Fruit fly (Drosophila melanogaster) whole organism, pupa: Measurements from ENCODE around the gene CG8475.

Experiments
- CG10348 ChIP-seq: fragments of 200-800 bp; sonication (Bioruptor generic); IDR thresholded peaks from 2 replicates; pipeline ENCODE4 v1.3.6; 2022; ENCODE audit warnings: missing biosample characterization, missing genetic modification characterization
- CG12605 ChIP-seq: fragments of 200-800 bp; sonication (Bioruptor generic); IDR thresholded peaks from 2 replicates; pipeline ENCODE4 v1.3.6; 2022; ENCODE audit warnings: missing biosample characterization, missing genetic modification characterization
- CG13204 ChIP-seq: fragments of 200-800 bp; sonication (Bioruptor generic); optimal IDR thresholded peaks from 2 replicates; lab custom pipeline; 2018; ENCODE audit warnings: missing biosample characterization, mild to moderate bottlenecking, missing genetic modification characterization, moderate library complexity
- CG14655 ChIP-seq: fragments of 200-800 bp; sonication (Bioruptor generic); optimal IDR thresholded peaks from 3 replicates; lab custom pipeline; 2017; ENCODE audit warnings: mild to moderate bottlenecking, missing biosample characterization, missing genetic modification reagents, missing genetic modification characterization
- CG15710 ChIP-seq: fragments of 200-800 bp; sonication (Bioruptor generic); optimal IDR thresholded peaks from 2 replicates; lab custom pipeline; 2018; ENCODE audit warnings: missing biosample characterization, mild to moderate bottlenecking, missing genetic modification characterization, moderate library complexity
- CG17806 ChIP-seq: fragments of 200-800 bp; sonication (Bioruptor generic); optimal IDR thresholded peaks from 2 replicates; lab custom pipeline; 2018; ENCODE audit warnings: missing biosample characterization, mild to moderate bottlenecking, missing genetic modification characterization, moderate library complexity
- CG32121 ChIP-seq: fragments of 200-800 bp; sonication (Bioruptor generic); IDR thresholded peaks from 2 replicates; pipeline ENCODE4 v1.3.6; 2022; ENCODE audit warnings: missing biosample characterization, missing genetic modification characterization
- CG34367 ChIP-seq: fragments of 200-800 bp; sonication (Bioruptor generic); optimal IDR thresholded peaks from 2 replicates; lab custom pipeline; 2018; ENCODE audit warnings: missing biosample characterization, mild to moderate bottlenecking, missing genetic modification characterization
- CG4496 ChIP-seq: fragments of 200-800 bp; sonication (Bioruptor generic); IDR thresholded peaks from 3 replicates; pipeline ENCODE4 v1.3.6; 2022; ENCODE audit warnings: missing biosample characterization, missing genetic modification characterization
- CG8159 ChIP-seq: fragments of 200-800 bp; sonication (Bioruptor generic); optimal IDR thresholded peaks from 3 replicates; lab custom pipeline; 2018; ENCODE audit warnings: missing biosample characterization, mild to moderate bottlenecking, missing genetic modification characterization, moderate library complexity
- CG8301 ChIP-seq: fragments of 200-800 bp; sonication (Bioruptor generic); optimal IDR thresholded peaks from 2 replicates; lab custom pipeline; 2018; ENCODE audit warnings: missing biosample characterization, mild to moderate bottlenecking, missing genetic modification characterization
- CG9948 ChIP-seq: fragments of 200-800 bp; sonication (Bioruptor generic); optimal IDR thresholded peaks from 2 replicates; lab custom pipeline; 2018; ENCODE audit warnings: missing biosample characterization, mild to moderate bottlenecking, missing genetic modification characterization, moderate library complexity
- D1 ChIP-seq: fragments of 200-800 bp; sonication (Bioruptor generic); optimal IDR thresholded peaks from 2 replicates; lab custom pipeline; 2018; ENCODE audit warnings: missing biosample characterization, mild to moderate bottlenecking, missing genetic modification characterization, moderate library complexity
- EcR ChIP-seq: fragments of 200-800 bp; sonication (Bioruptor generic); optimal IDR thresholded peaks from 3 replicates; lab custom pipeline; 2019; ENCODE audit warnings: missing biosample characterization, missing genetic modification characterization, mild to moderate bottlenecking, moderate library complexity, missing genetic modification reagents
- Ets98B ChIP-seq: fragments of 200-800 bp; sonication (Bioruptor generic); IDR thresholded peaks from 2 replicates; pipeline ENCODE4 v1.3.6; 2022; ENCODE audit warnings: missing biosample characterization, missing genetic modification characterization
- Pif1A ChIP-seq: fragments of 200-800 bp; sonication (Bioruptor generic); optimal IDR thresholded peaks from 3 replicates; lab custom pipeline; 2016; ENCODE audit warnings: missing biosample characterization, missing genetic modification characterization
- Pif1B ChIP-seq: fragments of 200-800 bp; sonication (Bioruptor generic); optimal IDR thresholded peaks from 3 replicates; lab custom pipeline; 2016; ENCODE audit warnings: missing biosample characterization, missing genetic modification characterization
- Snoo ChIP-seq: fragments of 200-800 bp; sonication (Bioruptor generic); optimal IDR thresholded peaks from 3 replicates; lab custom pipeline; 2017; ENCODE audit warnings: missing biosample characterization, mild to moderate bottlenecking, missing genetic modification characterization, inconsistent platforms
- fd96Ca ChIP-seq: fragments of 200-800 bp; sonication (Bioruptor generic); IDR thresholded peaks from 3 replicates; pipeline ENCODE4 v1.3.6; 2022; ENCODE audit warnings: missing biosample characterization, missing genetic modification characterization
- gl ChIP-seq: fragments of 200-800 bp; sonication (Bioruptor generic); optimal IDR thresholded peaks from 2 replicates; lab custom pipeline; 2018; ENCODE audit warnings: missing biosample characterization, mild to moderate bottlenecking, missing genetic modification characterization
- rn ChIP-seq: fragments of 200-800 bp; sonication (Bioruptor generic); IDR thresholded peaks from 2 replicates; pipeline ENCODE4 v1.3.6; 2022; ENCODE audit warnings: missing biosample characterization, missing genetic modification characterization

CG8475 gene

DNA sequence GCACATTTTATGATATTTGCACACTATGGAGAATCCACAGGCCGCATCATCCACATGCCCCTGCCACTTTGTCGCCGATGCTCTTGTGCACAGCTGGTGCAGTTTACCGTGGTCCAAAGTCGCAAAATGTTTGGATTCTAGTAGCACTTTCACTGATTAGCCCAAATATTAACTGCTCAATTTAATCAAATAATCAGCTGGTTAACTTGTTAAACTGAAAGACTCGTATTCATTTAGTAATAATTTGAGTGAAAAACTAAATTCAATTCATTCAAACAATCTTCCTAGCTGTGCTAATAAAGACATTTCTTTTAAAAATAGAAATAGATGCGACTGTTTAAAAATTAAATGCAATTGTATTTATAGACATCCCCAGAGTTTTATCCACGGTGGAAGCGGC is 28.6 kb downstream of the CG8475 start:
- TF ChIP-seq Pif1A: peak; percentile 12
- TF ChIP-seq CG14655 (GFP tag; lab: Kevin White, UChicago): peak; percentile 30
- peak; percentile 25 for TF ChIP-seq CG8301 (tag; lab: Kevin White, UChicago)
- no peak for TF ChIP-seq rn (GFP tag; lab: Robert Waterston, UW)

DNA sequence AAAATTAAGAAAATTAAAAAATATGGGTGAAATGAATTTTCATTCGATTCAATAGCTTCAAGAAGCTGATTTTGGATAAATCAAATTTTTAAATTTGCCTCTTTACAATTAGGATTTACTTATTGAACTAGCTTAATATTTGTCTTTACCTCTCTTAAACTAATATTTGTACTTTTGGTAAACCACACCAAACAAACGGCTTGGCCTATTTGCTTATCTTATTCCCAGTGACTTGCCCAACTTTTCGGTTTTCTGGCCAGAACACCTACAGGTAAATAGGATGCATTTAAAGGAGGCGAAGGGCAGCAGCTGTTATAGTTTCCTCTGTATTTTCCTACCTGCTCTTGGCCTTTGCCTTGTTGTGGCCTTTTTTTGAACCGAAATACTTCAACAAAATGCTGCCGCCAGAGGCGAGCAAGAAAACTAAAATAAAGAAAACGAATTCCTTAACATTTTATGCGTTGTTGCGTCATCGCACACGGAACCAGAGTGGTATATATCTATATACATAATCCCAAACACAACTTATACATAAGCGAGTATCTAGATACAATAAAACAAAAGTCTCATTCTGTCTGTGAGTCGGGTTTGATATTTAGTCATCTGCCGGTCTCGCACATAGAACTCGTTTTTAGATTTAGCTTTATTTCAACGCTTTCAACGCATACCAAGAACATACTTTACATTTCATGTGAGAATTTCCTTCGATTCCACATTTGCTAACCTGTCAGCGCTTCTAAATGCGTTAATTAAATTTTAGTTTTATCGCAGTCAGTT is 30.7 kb downstream of the CG8475 start:
- TF ChIP-seq Snoo (tag; lab: Kevin White, UChicago) (no peak), Ets98B (GFP tag; lab: Robert Waterston, UW) (no peak), CG34367 (tag; lab: Kevin White, UChicago) (no peak), Pif1B (GFP tag; lab: Kevin White, UChicago) (no peak), CG14655 (GFP tag; lab: Kevin White, UChicago) (no peak)

DNA sequence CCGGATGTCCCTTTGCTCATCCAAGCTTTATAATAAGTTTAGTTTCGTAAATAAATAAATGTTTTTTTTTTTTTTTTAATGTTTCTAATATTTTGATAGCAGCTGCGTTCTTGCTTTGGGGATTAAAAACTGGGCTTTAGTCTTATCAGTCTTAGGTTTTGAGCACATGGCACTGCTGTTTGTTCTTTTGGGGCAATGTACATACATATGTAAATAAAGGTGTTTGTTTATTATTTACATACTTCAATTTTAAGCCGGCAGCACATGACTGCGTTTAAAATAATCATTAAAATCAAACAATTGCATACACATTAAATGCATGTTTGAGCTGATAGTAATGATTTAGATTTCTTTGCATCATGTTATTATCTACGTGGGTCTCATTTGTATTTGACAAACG is 32.5 kb downstream of the CG8475 start:
- TF ChIP-seq CG8159 (tag; lab: Kevin White, UChicago): no peak
- TF ChIP-seq rn (GFP tag; lab: Robert Waterston, UW): no peak
- no peak for TF ChIP-seq CG12605 (GFP tag; lab: Robert Waterston, UW)
- TF ChIP-seq CG8301 (tag; lab: Kevin White, UChicago): no peak

DNA sequence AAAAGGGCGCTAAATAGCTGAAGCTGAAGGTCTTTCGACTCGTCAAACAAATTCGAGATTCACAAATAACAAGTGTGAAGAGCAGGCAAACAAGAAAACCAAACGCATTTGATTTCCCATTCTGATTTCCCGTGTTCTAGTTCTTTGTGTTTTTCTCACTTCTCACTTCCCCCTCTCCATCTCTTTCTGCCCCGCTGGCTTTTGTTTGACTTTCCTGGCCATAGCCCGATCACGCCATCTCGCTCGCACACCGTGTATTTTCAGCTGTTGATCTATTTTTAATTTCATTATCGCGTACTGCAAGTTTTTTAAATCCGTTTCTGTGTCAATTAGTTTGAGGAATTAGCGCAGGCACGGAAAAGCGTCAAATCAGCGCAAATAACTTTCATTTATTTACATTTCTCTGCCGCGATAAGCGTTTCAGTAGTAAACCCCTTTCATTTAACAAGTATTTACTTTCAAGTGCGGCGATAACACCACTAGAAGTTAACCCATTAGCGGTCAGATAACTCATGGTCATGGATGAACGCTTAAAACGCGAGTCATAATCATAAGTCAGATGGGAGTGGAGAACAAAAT is 33.0 kb downstream of the CG8475 start:
- TF ChIP-seq fd96Ca (GFP tag; lab: Robert Waterston, UW) (no peak), CG9948 (tag; lab: Kevin White, UChicago) (no peak), CG32121 (GFP tag; lab: Robert Waterston, UW) (no peak), Ets98B (GFP tag; lab: Robert Waterston, UW) (no peak), Snoo (tag; lab: Kevin White, UChicago) (no peak), gl (tag; lab: Kevin White, UChicago) (no peak), CG4496 (GFP tag; lab: Robert Waterston, UW) (no peak), Pif1B (GFP tag; lab: Kevin White, UChicago) (no peak), Pif1A (no peak), EcR (GFP tag; lab: Kevin White, UChicago) (no peak), CG13204 (GFP tag; lab: Kevin White, UChicago) (no peak), CG12605 (GFP tag; lab: Robert Waterston, UW) (no peak), rn (GFP tag; lab: Robert Waterston, UW) (no peak), CG8159 (tag; lab: Kevin White, UChicago) (no peak), CG14655 (GFP tag; lab: Kevin White, UChicago) (no peak), CG8301 (tag; lab: Kevin White, UChicago) (no peak), CG10348 (GFP tag; lab: Robert Waterston, UW) (no peak)

DNA sequence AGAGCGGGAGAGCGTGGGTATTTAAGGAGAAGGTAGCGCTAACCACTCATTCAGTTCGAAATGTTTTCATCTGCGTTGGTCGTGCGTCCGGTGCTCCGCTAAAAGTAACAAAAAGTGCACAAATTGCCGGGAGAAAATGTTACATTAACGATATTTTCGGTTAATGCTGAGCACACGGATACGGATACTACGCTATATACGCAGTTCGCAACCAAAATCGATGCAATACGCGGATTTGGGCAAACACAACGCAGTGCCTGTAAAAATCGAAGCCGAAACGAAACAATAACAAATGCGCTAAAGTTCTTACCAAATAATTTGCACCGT is 33.7 kb downstream of the CG8475 start, which contains the start of gene Piezo:
Gene Piezo, plus strand, starts transcription at position 49 of the 327 bp plus-strand sequence.
- TF ChIP-seq fd96Ca (GFP tag; lab: Robert Waterston, UW) (no peak), CG17806 (tag; lab: Kevin White, UChicago) (no peak), CG12605 (GFP tag; lab: Robert Waterston, UW) (no peak)

DNA sequence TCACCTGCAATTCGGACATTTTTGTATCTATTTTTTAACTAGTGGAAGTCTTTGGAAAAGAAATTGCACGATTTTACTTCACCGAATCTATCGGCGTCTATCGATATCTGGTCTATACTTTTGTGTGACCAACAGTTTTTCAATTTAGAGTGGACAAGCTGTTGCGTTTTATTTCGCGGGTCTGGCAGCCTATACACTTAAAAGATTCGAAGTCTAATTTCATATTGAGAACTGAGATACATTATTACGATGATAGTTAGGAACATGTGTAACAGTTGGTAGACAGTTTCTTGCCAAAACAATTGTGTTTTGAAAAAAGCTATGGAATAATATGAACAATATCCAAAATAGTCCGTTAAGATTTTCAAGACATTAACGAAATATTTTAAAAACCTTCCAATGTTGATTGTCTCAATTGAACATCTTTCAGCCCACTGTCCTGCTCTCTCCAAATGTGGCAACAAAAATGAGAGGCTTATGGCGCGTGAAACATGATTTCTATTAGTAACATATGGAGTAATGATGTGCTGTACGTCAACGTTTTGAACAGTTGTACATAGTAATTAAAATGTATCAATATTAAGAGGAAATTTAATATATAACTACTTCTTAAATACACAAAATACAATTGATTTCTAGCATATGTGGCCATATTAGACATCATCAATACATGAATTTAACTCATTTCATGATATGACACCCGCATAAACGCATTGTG is 34.3 kb downstream of the CG8475 start, which contains the start of gene Acbp1:
Gene Acbp1, minus strand, starts transcription at position 146 of the 718 bp plus-strand sequence.
- peak; percentile 54; the same call in 1 of the 2 replicates for TF ChIP-seq CG10348 (GFP tag; lab: Robert Waterston, UW)
- peak; percentile 56 for TF ChIP-seq rn (GFP tag; lab: Robert Waterston, UW)
- peak; percentile 98 for TF ChIP-seq Pif1B (GFP tag; lab: Kevin White, UChicago)
- peak; percentile 97 for TF ChIP-seq CG15710 (tag; lab: Kevin White, UChicago)
- peak; percentile 97 for TF ChIP-seq CG17806 (tag; lab: Kevin White, UChicago)
- TF ChIP-seq Pif1A: peak; percentile 95
- peak; percentile 97 for TF ChIP-seq CG4496 (GFP tag; lab: Robert Waterston, UW)
- peak; percentile 91 for TF ChIP-seq CG12605 (GFP tag; lab: Robert Waterston, UW)
- peak; percentile 93 for TF ChIP-seq CG32121 (GFP tag; lab: Robert Waterston, UW)
- TF ChIP-seq fd96Ca (GFP tag; lab: Robert Waterston, UW): peak; percentile 89
- peak; percentile 97 for TF ChIP-seq CG14655 (GFP tag; lab: Kevin White, UChicago)
- peak; percentile 95 for TF ChIP-seq CG9948 (tag; lab: Kevin White, UChicago)
- TF ChIP-seq EcR (GFP tag; lab: Kevin White, UChicago): peak; percentile 87
- peak; percentile 97 for TF ChIP-seq Snoo (tag; lab: Kevin White, UChicago)
- TF ChIP-seq CG8159 (tag; lab: Kevin White, UChicago): peak; percentile 99
- peak; percentile 96 for TF ChIP-seq CG34367 (tag; lab: Kevin White, UChicago)
- TF ChIP-seq CG13204 (GFP tag; lab: Kevin White, UChicago): peak; percentile 93
- TF ChIP-seq gl (tag; lab: Kevin White, UChicago): peak; percentile 93
- peak; percentile 96 for TF ChIP-seq D1 (tag; lab: Kevin White, UChicago)
- peak; percentile 96 for TF ChIP-seq Ets98B (GFP tag; lab: Robert Waterston, UW)
- TF ChIP-seq CG8301 (tag; lab: Kevin White, UChicago): peak; percentile 98
